Fruit fly (Drosophila melanogaster) whole organism, pupa: ENCODE results near the gene Tailor.
A peak's percentile ranks its signal among the peaks of the same experiment; 100 is the strongest.

Experiments
- CG10348 ChIP-seq: fragments of 200-800 bp; sonication (Bioruptor generic); IDR thresholded peaks from 2 replicates; pipeline ENCODE4 v1.3.6; 2022; ENCODE audit warnings: missing biosample characterization, missing genetic modification characterization
- CG12605 ChIP-seq: fragments of 200-800 bp; sonication (Bioruptor generic); IDR thresholded peaks from 2 replicates; pipeline ENCODE4 v1.3.6; 2022; ENCODE audit warnings: missing biosample characterization, missing genetic modification characterization
- CG13204 ChIP-seq: fragments of 200-800 bp; sonication (Bioruptor generic); optimal IDR thresholded peaks from 2 replicates; lab custom pipeline; 2018; ENCODE audit warnings: missing biosample characterization, mild to moderate bottlenecking, missing genetic modification characterization, moderate library complexity
- CG14655 ChIP-seq: fragments of 200-800 bp; sonication (Bioruptor generic); optimal IDR thresholded peaks from 3 replicates; lab custom pipeline; 2017; ENCODE audit warnings: mild to moderate bottlenecking, missing biosample characterization, missing genetic modification reagents, missing genetic modification characterization
- CG15710 ChIP-seq: fragments of 200-800 bp; sonication (Bioruptor generic); optimal IDR thresholded peaks from 2 replicates; lab custom pipeline; 2018; ENCODE audit warnings: missing biosample characterization, mild to moderate bottlenecking, missing genetic modification characterization, moderate library complexity
- CG17806 ChIP-seq: fragments of 200-800 bp; sonication (Bioruptor generic); optimal IDR thresholded peaks from 2 replicates; lab custom pipeline; 2018; ENCODE audit warnings: missing biosample characterization, mild to moderate bottlenecking, missing genetic modification characterization, moderate library complexity
- CG32121 ChIP-seq: fragments of 200-800 bp; sonication (Bioruptor generic); IDR thresholded peaks from 2 replicates; pipeline ENCODE4 v1.3.6; 2022; ENCODE audit warnings: missing biosample characterization, missing genetic modification characterization
- CG34367 ChIP-seq: fragments of 200-800 bp; sonication (Bioruptor generic); optimal IDR thresholded peaks from 2 replicates; lab custom pipeline; 2018; ENCODE audit warnings: missing biosample characterization, mild to moderate bottlenecking, missing genetic modification characterization
- CG4496 ChIP-seq: fragments of 200-800 bp; sonication (Bioruptor generic); IDR thresholded peaks from 3 replicates; pipeline ENCODE4 v1.3.6; 2022; ENCODE audit warnings: missing biosample characterization, missing genetic modification characterization
- CG8159 ChIP-seq: fragments of 200-800 bp; sonication (Bioruptor generic); optimal IDR thresholded peaks from 3 replicates; lab custom pipeline; 2018; ENCODE audit warnings: missing biosample characterization, mild to moderate bottlenecking, missing genetic modification characterization, moderate library complexity
- CG8301 ChIP-seq: fragments of 200-800 bp; sonication (Bioruptor generic); optimal IDR thresholded peaks from 2 replicates; lab custom pipeline; 2018; ENCODE audit warnings: missing biosample characterization, mild to moderate bottlenecking, missing genetic modification characterization
- CG9948 ChIP-seq: fragments of 200-800 bp; sonication (Bioruptor generic); optimal IDR thresholded peaks from 2 replicates; lab custom pipeline; 2018; ENCODE audit warnings: missing biosample characterization, mild to moderate bottlenecking, missing genetic modification characterization, moderate library complexity
- D1 ChIP-seq: fragments of 200-800 bp; sonication (Bioruptor generic); optimal IDR thresholded peaks from 2 replicates; lab custom pipeline; 2018; ENCODE audit warnings: missing biosample characterization, mild to moderate bottlenecking, missing genetic modification characterization, moderate library complexity
- EcR ChIP-seq: fragments of 200-800 bp; sonication (Bioruptor generic); optimal IDR thresholded peaks from 3 replicates; lab custom pipeline; 2019; ENCODE audit warnings: missing biosample characterization, missing genetic modification characterization, mild to moderate bottlenecking, moderate library complexity, missing genetic modification reagents
- Ets98B ChIP-seq: fragments of 200-800 bp; sonication (Bioruptor generic); IDR thresholded peaks from 2 replicates; pipeline ENCODE4 v1.3.6; 2022; ENCODE audit warnings: missing biosample characterization, missing genetic modification characterization
- Pif1A ChIP-seq: fragments of 200-800 bp; sonication (Bioruptor generic); optimal IDR thresholded peaks from 3 replicates; lab custom pipeline; 2016; ENCODE audit warnings: missing biosample characterization, missing genetic modification characterization
- Pif1B ChIP-seq: fragments of 200-800 bp; sonication (Bioruptor generic); optimal IDR thresholded peaks from 3 replicates; lab custom pipeline; 2016; ENCODE audit warnings: missing biosample characterization, missing genetic modification characterization
- Snoo ChIP-seq: fragments of 200-800 bp; sonication (Bioruptor generic); optimal IDR thresholded peaks from 3 replicates; lab custom pipeline; 2017; ENCODE audit warnings: missing biosample characterization, mild to moderate bottlenecking, missing genetic modification characterization, inconsistent platforms
- fd96Ca ChIP-seq: fragments of 200-800 bp; sonication (Bioruptor generic); IDR thresholded peaks from 3 replicates; pipeline ENCODE4 v1.3.6; 2022; ENCODE audit warnings: missing biosample characterization, missing genetic modification characterization
- gl ChIP-seq: fragments of 200-800 bp; sonication (Bioruptor generic); optimal IDR thresholded peaks from 2 replicates; lab custom pipeline; 2018; ENCODE audit warnings: missing biosample characterization, mild to moderate bottlenecking, missing genetic modification characterization
- rn ChIP-seq: fragments of 200-800 bp; sonication (Bioruptor generic); IDR thresholded peaks from 2 replicates; pipeline ENCODE4 v1.3.6; 2022; ENCODE audit warnings: missing biosample characterization, missing genetic modification characterization

The Tailor gene

DNA sequence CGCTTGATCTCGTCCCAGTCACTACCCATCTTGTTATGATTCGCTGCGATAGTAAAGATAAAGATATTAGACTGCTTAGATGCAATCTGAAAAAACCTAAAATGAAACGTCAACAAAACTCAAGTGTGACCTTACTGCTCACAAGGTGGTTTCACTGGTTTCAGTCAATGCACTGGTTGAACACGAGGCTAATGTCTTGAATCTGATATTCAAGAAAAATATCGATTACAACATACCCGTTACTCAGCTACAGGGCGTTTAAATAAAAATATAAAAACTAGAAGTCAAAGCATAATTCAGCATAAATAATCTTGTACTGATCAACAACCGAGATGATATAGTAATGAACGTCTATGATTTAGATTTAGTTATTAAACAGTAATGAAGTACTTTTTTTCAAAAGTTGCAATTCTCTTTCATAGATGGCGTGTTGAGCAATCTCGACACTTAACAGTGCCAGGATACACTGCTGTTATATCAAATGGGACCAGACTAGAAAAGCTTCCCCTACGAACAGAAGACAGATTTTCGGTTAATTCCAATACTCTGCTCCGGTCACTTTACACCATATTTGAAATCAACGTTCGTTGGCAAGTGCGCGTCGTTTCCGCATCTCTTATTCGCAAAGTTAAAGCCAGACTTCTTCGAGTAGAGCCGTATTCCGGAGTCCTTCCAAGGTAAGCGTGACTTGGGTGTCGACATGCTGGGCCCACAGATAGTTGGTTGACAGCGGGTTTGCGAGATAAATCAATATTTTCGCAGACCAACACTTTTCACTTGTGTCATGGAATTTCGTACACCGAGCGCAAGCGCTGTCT, 11.4 kb downstream of the Tailor start, which contains the start of the genes Ufl1 and CG1943:
Ufl1 (minus strand) TSS at position 156 of the 818 bp plus-strand sequence.
CG1943 (plus strand) TSS at position 563 of the 818 bp plus-strand sequence.
- no peak for TF ChIP-seq CG13204
- no peak for TF ChIP-seq gl (tag; lab: Kevin White, UChicago)
- no peak for TF ChIP-seq CG4496
- TF ChIP-seq EcR (GFP tag; lab: Kevin White, UChicago) = no peak
- no peak for TF ChIP-seq Pif1B (GFP tag; lab: Kevin White, UChicago)
- no peak for TF ChIP-seq CG12605 (GFP tag; lab: Robert Waterston, UW)
- no peak for TF ChIP-seq CG14655 (GFP tag; lab: Kevin White, UChicago)
- no peak for TF ChIP-seq CG10348
- no peak for TF ChIP-seq Snoo
- TF ChIP-seq CG32121 (GFP tag; lab: Robert Waterston, UW) = no peak

DNA sequence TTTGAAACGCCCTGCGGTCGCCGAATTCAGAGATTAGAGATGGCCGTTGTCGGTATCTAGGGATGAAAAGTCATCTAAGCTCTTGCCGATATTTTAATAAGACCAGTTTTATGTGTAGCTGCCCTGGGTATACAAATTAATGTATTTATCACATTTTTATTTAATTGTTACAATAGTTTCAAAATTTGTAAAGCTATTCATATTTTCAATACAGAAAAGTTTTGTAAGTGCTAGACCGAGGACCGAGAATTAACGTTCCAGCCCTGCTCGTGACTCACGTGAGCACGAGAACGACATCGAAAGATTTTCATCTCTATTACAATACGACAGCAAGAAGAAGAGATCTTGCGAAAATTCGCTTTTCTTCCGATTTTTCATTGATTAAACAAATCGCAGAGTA, 18.8 kb downstream of the Tailor start, which contains the start of the genes CG1105 and CG1965:
CG1105 (minus strand) TSS at position 45 of the 400 bp plus-strand sequence.
CG1965 (plus strand) TSS at position 310 of the 400 bp plus-strand sequence.
- TF ChIP-seq Pif1B (GFP tag; lab: Kevin White, UChicago) (no peak), CG34367 (tag; lab: Kevin White, UChicago) (peak; percentile 68), CG14655 (GFP tag; lab: Kevin White, UChicago) (no peak), gl (tag; lab: Kevin White, UChicago) (peak; percentile 14), CG4496 (peak; percentile 89), CG15710 (peak; percentile 85), EcR (GFP tag; lab: Kevin White, UChicago) (peak; percentile 15), CG12605 (GFP tag; lab: Robert Waterston, UW) (peak; percentile 67), CG8301 (tag; lab: Kevin White, UChicago) (no peak), Ets98B (GFP tag; lab: Robert Waterston, UW) (peak; percentile 79), CG32121 (GFP tag; lab: Robert Waterston, UW) (peak; percentile 85), rn (GFP tag; lab: Robert Waterston, UW) (peak; percentile 88), CG10348 (peak; percentile 76), D1 (tag; lab: Kevin White, UChicago) (no peak), Pif1A (GFP tag; lab: Kevin White, UChicago) (peak; percentile 87), CG8159 (tag; lab: Kevin White, UChicago) (peak; percentile 83), CG9948 (tag; lab: Kevin White, UChicago) (peak; percentile 74), CG17806 (tag; lab: Kevin White, UChicago) (peak; percentile 80), fd96Ca (GFP tag; lab: Robert Waterston, UW) (peak; percentile 92), Snoo (peak; percentile 75), CG13204 (no peak)

DNA sequence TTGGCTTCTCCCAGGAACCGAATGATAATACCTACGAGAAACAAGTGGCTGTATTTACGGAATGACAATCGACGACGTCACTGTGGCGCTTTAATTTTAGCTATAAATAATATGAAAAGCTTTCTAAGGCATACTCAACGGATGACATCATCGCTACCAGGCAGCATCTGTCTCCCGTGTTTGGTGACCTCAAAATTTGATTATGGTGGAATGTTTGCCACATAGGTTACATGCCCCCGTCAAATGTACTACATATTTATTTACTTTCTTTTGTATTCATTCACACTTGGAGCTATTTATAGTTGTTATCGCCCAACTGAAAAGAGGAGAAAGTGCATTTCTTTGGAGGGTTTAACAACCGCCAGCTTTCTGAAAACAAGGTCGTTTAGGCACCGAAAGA, 19.6 kb downstream of the Tailor start:
- no peak for TF ChIP-seq Ets98B (GFP tag; lab: Robert Waterston, UW)
- peak; percentile 60 for TF ChIP-seq EcR (GFP tag; lab: Kevin White, UChicago)

dm6 chr3R:7061875-7062274, 24.0 kb downstream of the Tailor start, which contains the start of gene Mst84B:
TSS of gene Mst84B (plus strand) at chr3R:7062175.
- no peak for TF ChIP-seq CG17806 (tag; lab: Kevin White, UChicago)
- no peak for TF ChIP-seq CG34367 (tag; lab: Kevin White, UChicago)
- no peak for TF ChIP-seq CG14655 (GFP tag; lab: Kevin White, UChicago)
- TF ChIP-seq CG15710 = no peak
- TF ChIP-seq fd96Ca (GFP tag; lab: Robert Waterston, UW) = no peak
- TF ChIP-seq CG10348 = no peak
- TF ChIP-seq EcR (GFP tag; lab: Kevin White, UChicago) = no peak
- no peak for TF ChIP-seq CG13204
- TF ChIP-seq Pif1B (GFP tag; lab: Kevin White, UChicago) = no peak
- no peak for TF ChIP-seq Pif1A (GFP tag; lab: Kevin White, UChicago)
- TF ChIP-seq CG8159 (tag; lab: Kevin White, UChicago) = no peak
- TF ChIP-seq gl (tag; lab: Kevin White, UChicago) = no peak
- no peak for TF ChIP-seq Snoo
- TF ChIP-seq Ets98B (GFP tag; lab: Robert Waterston, UW) = no peak
- no peak for TF ChIP-seq CG8301 (tag; lab: Kevin White, UChicago)
- no peak for TF ChIP-seq CG32121 (GFP tag; lab: Robert Waterston, UW)

dm6 chr3R:7060467-7060866, 25.4 kb downstream of the Tailor start, which contains the start of gene djl:
TSS of gene djl (plus strand) at chr3R:7060767.
- TF ChIP-seq CG32121 (GFP tag; lab: Robert Waterston, UW) (no peak), CG8301 (tag; lab: Kevin White, UChicago) (no peak), Pif1B (GFP tag; lab: Kevin White, UChicago) (no peak), fd96Ca (GFP tag; lab: Robert Waterston, UW) (no peak), Pif1A (GFP tag; lab: Kevin White, UChicago) (no peak), CG4496 (no peak), CG12605 (GFP tag; lab: Robert Waterston, UW) (no peak), EcR (GFP tag; lab: Kevin White, UChicago) (no peak), CG10348 (no peak), rn (GFP tag; lab: Robert Waterston, UW) (no peak), CG9948 (tag; lab: Kevin White, UChicago) (no peak), Ets98B (GFP tag; lab: Robert Waterston, UW) (no peak), CG17806 (tag; lab: Kevin White, UChicago) (no peak), D1 (tag; lab: Kevin White, UChicago) (no peak), CG8159 (tag; lab: Kevin White, UChicago) (no peak), CG34367 (tag; lab: Kevin White, UChicago) (no peak), Snoo (no peak), CG15710 (no peak), gl (tag; lab: Kevin White, UChicago) (no peak)
- TF ChIP-seq, all 21 proteins: peak for 0
